Fruit fly (Drosophila melanogaster) whole organism, pupa: ENCODE data around the gene CG43783.

Source experiments
- CG13204 ChIP-seq: fragments of 200-800 bp; sonication (Bioruptor generic); optimal IDR thresholded peaks from 2 replicates; lab custom pipeline; 2018; ENCODE audit warnings: missing biosample characterization, mild to moderate bottlenecking, missing genetic modification characterization, moderate library complexity
- CG14655 ChIP-seq: fragments of 200-800 bp; sonication (Bioruptor generic); optimal IDR thresholded peaks from 3 replicates; lab custom pipeline; 2017; ENCODE audit warnings: mild to moderate bottlenecking, missing biosample characterization, missing genetic modification reagents, missing genetic modification characterization
- CG17806 ChIP-seq: fragments of 200-800 bp; sonication (Bioruptor generic); optimal IDR thresholded peaks from 2 replicates; lab custom pipeline; 2018; ENCODE audit warnings: missing biosample characterization, mild to moderate bottlenecking, missing genetic modification characterization, moderate library complexity
- CG8159 ChIP-seq: fragments of 200-800 bp; sonication (Bioruptor generic); optimal IDR thresholded peaks from 3 replicates; lab custom pipeline; 2018; ENCODE audit warnings: missing biosample characterization, mild to moderate bottlenecking, missing genetic modification characterization, moderate library complexity
- D1 ChIP-seq: fragments of 200-800 bp; sonication (Bioruptor generic); optimal IDR thresholded peaks from 2 replicates; lab custom pipeline; 2018; ENCODE audit warnings: missing biosample characterization, mild to moderate bottlenecking, missing genetic modification characterization, moderate library complexity
- Pif1B ChIP-seq: fragments of 200-800 bp; sonication (Bioruptor generic); optimal IDR thresholded peaks from 3 replicates; lab custom pipeline; 2016; ENCODE audit warnings: missing biosample characterization, missing genetic modification characterization
- gl ChIP-seq: fragments of 200-800 bp; sonication (Bioruptor generic); optimal IDR thresholded peaks from 2 replicates; lab custom pipeline; 2018; ENCODE audit warnings: missing biosample characterization, mild to moderate bottlenecking, missing genetic modification characterization

DNA sequence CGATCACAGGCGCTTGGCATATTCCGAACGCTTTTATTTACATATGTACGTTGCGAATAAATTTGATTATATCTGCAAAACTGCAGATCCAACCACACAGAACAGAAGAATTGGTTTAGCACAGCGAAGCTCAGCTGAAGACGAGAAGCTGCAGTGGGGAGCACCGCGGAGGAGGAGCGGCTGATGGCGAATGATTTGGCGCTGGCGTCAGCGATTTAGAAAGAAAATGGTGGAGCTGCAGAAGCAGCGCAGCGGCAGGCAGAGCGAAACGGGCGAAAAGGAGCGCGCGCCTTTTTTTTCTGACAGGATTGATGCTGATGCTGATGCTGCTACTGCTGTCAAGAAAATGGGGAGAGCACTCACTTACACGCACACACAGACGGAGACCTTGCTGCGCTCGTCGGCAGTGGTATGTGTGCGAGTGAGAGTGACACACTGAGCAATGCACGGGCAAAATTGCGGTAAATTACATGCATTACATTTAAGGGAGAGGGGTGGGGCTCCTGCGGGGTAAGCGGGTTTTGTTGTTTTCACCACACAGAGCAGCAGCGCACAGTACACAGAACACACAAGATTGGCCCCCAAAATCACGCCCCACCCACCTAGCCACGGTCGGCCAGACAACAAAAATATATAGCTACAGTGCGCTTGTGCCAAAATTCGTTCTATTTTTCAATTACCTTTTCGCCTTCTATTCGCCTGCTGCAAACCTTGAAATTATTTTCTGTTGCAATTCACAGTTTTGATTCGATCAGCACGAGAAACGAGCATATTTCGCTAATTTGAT lies 43.0 kb upstream of the CG43783 start:
- TF ChIP-seq CG13204 (GFP tag; lab: Kevin White, UChicago), result peak; percentile 85
- no peak for TF ChIP-seq Pif1B (GFP tag; lab: Kevin White, UChicago)
- no peak for TF ChIP-seq gl (tag; lab: Kevin White, UChicago)
- TF ChIP-seq CG17806 (tag; lab: Kevin White, UChicago), result no peak
- TF ChIP-seq D1 (tag; lab: Kevin White, UChicago), result no peak
- no peak for TF ChIP-seq CG14655
- TF ChIP-seq CG8159 (tag; lab: Kevin White, UChicago), result no peak
